Fruit fly (Drosophila melanogaster) whole organism, embryonic: ENCODE measurements around the gene Nepl13.

Experiments used
- Awh ChIP-seq: fragments of 200-800 bp; sonication (Bioruptor generic); IDR thresholded peaks from 2 replicates; pipeline ENCODE4, ENCODE4 v1.3.6; 2022; ENCODE audit warnings: missing biosample characterization, missing genetic modification characterization
- CG10274 ChIP-seq: fragments of 200-800 bp; sonication (Bioruptor generic); optimal IDR thresholded peaks from 3 replicates; lab custom pipeline; 2017; ENCODE audit warnings: missing biosample characterization, mild to moderate bottlenecking, missing genetic modification characterization
- CG10543 ChIP-seq: fragments of 200-800 bp; sonication (Bioruptor generic); optimal IDR thresholded peaks from 3 replicates; lab custom pipeline; 2017; ENCODE audit warnings: missing biosample characterization, mild to moderate bottlenecking, missing genetic modification characterization, moderate library complexity
- CG10654 ChIP-seq: fragments of 200-800 bp; sonication (Bioruptor generic); optimal IDR thresholded peaks from 2 replicates; lab custom pipeline; 2016; ENCODE audit warnings: missing biosample characterization, missing genetic modification characterization
- CG10979 ChIP-seq: fragments of 200-800 bp; sonication (Bioruptor generic); optimal IDR thresholded peaks from 2 replicates; lab custom pipeline; 2018; ENCODE audit warnings: missing biosample characterization, mild to moderate bottlenecking, missing genetic modification characterization, moderate library complexity
- CG11504 ChIP-seq: fragments of 200-800 bp; sonication (Bioruptor generic); optimal IDR thresholded peaks from 3 replicates; lab custom pipeline; 2019; ENCODE audit warnings: missing biosample characterization, mild to moderate bottlenecking, missing genetic modification characterization, moderate library complexity
- CG17385 ChIP-seq: fragments of 200-800 bp; sonication (Bioruptor generic); optimal IDR thresholded peaks from 3 replicates; lab custom pipeline; 2018; ENCODE audit warnings: missing biosample characterization, mild to moderate bottlenecking, missing genetic modification characterization
- CG17802 ChIP-seq: fragments of 200-800 bp; sonication (Bioruptor generic); optimal IDR thresholded peaks from 2 replicates; lab custom pipeline; 2018; ENCODE audit warnings: missing biosample characterization, mild to moderate bottlenecking, missing genetic modification characterization, moderate library complexity
- CG18262 ChIP-seq: fragments of 200-800 bp; optimal IDR thresholded peaks from 3 replicates; lab custom pipeline; 2019; ENCODE audit warnings: missing biosample characterization, mild to moderate bottlenecking, missing genetic modification characterization, moderate library complexity
- CG18476 ChIP-seq: fragments of 200-800 bp; sonication (Bioruptor generic); optimal IDR thresholded peaks from 2 replicates; lab custom pipeline; 2016; ENCODE audit warnings: missing biosample characterization, mild to moderate bottlenecking, missing genetic modification characterization
- CG2202 ChIP-seq: fragments of 200-800 bp; sonication (Bioruptor generic); optimal IDR thresholded peaks from 2 replicates; lab custom pipeline; 2018; ENCODE audit warnings: missing biosample characterization, mild to moderate bottlenecking, missing genetic modification characterization
- CG30403 ChIP-seq: fragments of 200-800 bp; sonication (Bioruptor generic); optimal IDR thresholded peaks from 3 replicates; lab custom pipeline; 2016; ENCODE audit warnings: missing biosample characterization, missing genetic modification characterization
- CG30431 ChIP-seq: fragments of 200-800 bp; sonication (Bioruptor generic); optimal IDR thresholded peaks from 2 replicates; lab custom pipeline; 2017; ENCODE audit warnings: missing biosample characterization, missing genetic modification characterization
- CG42726 ChIP-seq: fragments of 200-800 bp; sonication (Bioruptor generic); IDR thresholded peaks from 2 replicates; pipeline ENCODE4 v1.3.6; 2022; ENCODE audit warnings: missing biosample characterization, missing genetic modification characterization; ENCODE audit not compliant: partially characterized antibody
- CG4617 ChIP-seq: fragments of 200-800 bp; sonication (Bioruptor generic); optimal IDR thresholded peaks from 3 replicates; lab custom pipeline; 2016; ENCODE audit warnings: missing biosample characterization, missing genetic modification characterization, borderline replicate concordance
- CG6765 ChIP-seq: fragments of 200-800 bp; sonication (Bioruptor generic); optimal IDR thresholded peaks from 3 replicates; lab custom pipeline; 2017; ENCODE audit warnings: missing biosample characterization, mild to moderate bottlenecking, missing genetic modification characterization
- CG7372 ChIP-seq: fragments of 200-800 bp; sonication (Bioruptor generic); IDR thresholded peaks from 2 replicates; pipeline ENCODE4 v1.3.6; 2022; ENCODE audit warnings: missing biosample characterization, missing genetic modification characterization
- CG7556 ChIP-seq: fragments of 200-800 bp; sonication (Bioruptor generic); optimal IDR thresholded peaks from 2 replicates; lab custom pipeline; 2017; ENCODE audit warnings: missing biosample characterization, mild to moderate bottlenecking, missing genetic modification characterization
- CG7963 ChIP-seq: fragments of 200-800 bp; sonication (Bioruptor generic); IDR thresholded peaks from 3 replicates; pipeline ENCODE4 v1.3.6; 2022; ENCODE audit warnings: missing biosample characterization, missing genetic modification characterization; ENCODE audit not compliant: partially characterized antibody
- CG8290 ChIP-seq, 3 experiments: fragments of 200-800 bp; sonication (Bioruptor generic); optimal IDR thresholded peaks; 2 replicates each; lab custom pipeline; 2016 to 2019; ENCODE audit warnings: missing biosample characterization in 3 of 3, missing genetic modification characterization in 3 of 3, mild to moderate bottlenecking in 2 of 3, moderate library complexity in 1 of 3
- CG8388 ChIP-seq: fragments of 200-800 bp; sonication (Bioruptor generic); optimal IDR thresholded peaks from 2 replicates; lab custom pipeline; 2019; ENCODE audit warnings: missing biosample characterization, mild to moderate bottlenecking, missing genetic modification characterization, moderate library complexity
- CG9932 ChIP-seq: fragments of 200-800 bp; sonication (Bioruptor generic); IDR thresholded peaks from 2 replicates; pipeline ENCODE4 v1.3.6; 2022; ENCODE audit warnings: missing biosample characterization, missing genetic modification characterization
- Chrac-16 ChIP-seq: fragments of 200-800 bp; sonication (Bioruptor generic); optimal IDR thresholded peaks from 3 replicates; lab custom pipeline; 2016; ENCODE audit warnings: missing biosample characterization, missing genetic modification characterization
- CoRest ChIP-seq: fragments of 200-800 bp; sonication (Bioruptor generic); optimal IDR thresholded peaks from 3 replicates; lab custom pipeline; 2018; ENCODE audit warnings: missing biosample characterization, mild to moderate bottlenecking, missing genetic modification characterization, moderate library complexity
- H2.0 ChIP-seq: fragments of 200-800 bp; sonication (Bioruptor generic); IDR thresholded peaks from 2 replicates; pipeline ENCODE4 v1.3.6; 2022; ENCODE audit warnings: missing biosample characterization, missing genetic modification characterization
- HHEX ChIP-seq: fragments of 200-800 bp; sonication (Bioruptor generic); optimal IDR thresholded peaks from 3 replicates; lab custom pipeline; 2017; ENCODE audit warnings: missing biosample characterization, mild to moderate bottlenecking, missing genetic modification characterization, missing genetic modification reagents
- HLH54F ChIP-seq: fragments of 200-800 bp; sonication (Bioruptor generic); optimal IDR thresholded peaks from 3 replicates; lab custom pipeline; 2016; ENCODE audit warnings: missing biosample characterization, missing genetic modification characterization
- Oaz ChIP-seq: fragments of 200-800 bp; sonication (Bioruptor generic); IDR thresholded peaks from 2 replicates; pipeline ENCODE4 v1.3.6; 2022; ENCODE audit warnings: missing biosample characterization, missing genetic modification characterization
- Rx ChIP-seq: fragments of 200-800 bp; sonication (Bioruptor generic); IDR thresholded peaks from 2 replicates; pipeline ENCODE4 v1.3.6; 2022; ENCODE audit warnings: missing biosample characterization, missing genetic modification characterization
- Sox102F ChIP-seq: fragments of 200-800 bp; sonication (Bioruptor generic); optimal IDR thresholded peaks from 2 replicates; lab custom pipeline; 2018; ENCODE audit warnings: missing biosample characterization, mild to moderate bottlenecking, missing genetic modification characterization, moderate library complexity
- Stat92E ChIP-seq, 3 experiments: fragments of >200 bp in 2 of 3; fragments of 200-800 bp in 1 of 3; sonication (Bioruptor generic) in 1 of 3; optimal IDR thresholded peaks; 2 replicates each; lab custom pipeline; 2017 to 2019; ENCODE audit warnings: missing biosample characterization in 3 of 3, missing genetic modification characterization in 3 of 3, mild to moderate bottlenecking in 1 of 3, moderate library complexity in 1 of 3
- TFAM ChIP-seq: fragments of 200-800 bp; sonication (Bioruptor generic); optimal IDR thresholded peaks from 2 replicates; lab custom pipeline; 2017; ENCODE audit warnings: missing biosample characterization, missing genetic modification characterization, inconsistent platforms
- ci ChIP-seq: fragments of 200-800 bp; sonication (Bioruptor generic); IDR thresholded peaks from 3 replicates; pipeline ENCODE4 v1.3.6; 2022; ENCODE audit warnings: missing biosample characterization, missing genetic modification characterization
- dm ChIP-seq: fragments of 200-800 bp; sonication (Bioruptor generic); optimal IDR thresholded peaks from 3 replicates; lab custom pipeline; 2016; ENCODE audit warnings: missing biosample characterization, missing genetic modification characterization
- dmrt11E ChIP-seq: fragments of 200-800 bp; sonication (Bioruptor generic); optimal IDR thresholded peaks from 3 replicates; lab custom pipeline; 2018; ENCODE audit warnings: missing biosample characterization, mild to moderate bottlenecking, missing genetic modification characterization, moderate library complexity
- fd102C ChIP-seq: fragments of 200-800 bp; sonication (Bioruptor generic); optimal IDR thresholded peaks from 2 replicates; lab custom pipeline; 2018; ENCODE audit warnings: missing biosample characterization, mild to moderate bottlenecking, missing genetic modification characterization, moderate library complexity
- gsb ChIP-seq: fragments of 200-800 bp; sonication (Bioruptor generic); IDR thresholded peaks from 2 replicates; pipeline ENCODE4 v1.3.6; 2022; ENCODE audit warnings: missing biosample characterization, missing genetic modification characterization
- h ChIP-seq: fragments of >200 bp; optimal IDR thresholded peaks from 2 replicates; lab custom pipeline; 2017
- her ChIP-seq: fragments of 200-800 bp; sonication (Bioruptor generic); optimal IDR thresholded peaks from 2 replicates; lab custom pipeline; 2016; ENCODE audit warnings: missing biosample characterization, missing genetic modification characterization
- lmd ChIP-seq: fragments of 200-800 bp; sonication (Bioruptor generic); IDR thresholded peaks from 2 replicates; pipeline ENCODE4 v1.3.6; 2022; ENCODE audit warnings: missing biosample characterization, missing genetic modification characterization
- nom ChIP-seq: fragments of 200-800 bp; sonication (Bioruptor generic); optimal IDR thresholded peaks from 2 replicates; lab custom pipeline; 2017; ENCODE audit warnings: missing biosample characterization, missing genetic modification characterization, mild to moderate bottlenecking, moderate library complexity, missing genetic modification reagents
- pnt ChIP-seq: fragments of 200-800 bp; sonication (Bioruptor generic); optimal IDR thresholded peaks from 3 replicates; lab custom pipeline; 2016; ENCODE audit warnings: missing biosample characterization, missing genetic modification characterization
- prd ChIP-seq, 3 experiments: fragments of >200 bp in 2 of 3; fragments of 200-800 bp in 1 of 3; sonication (Bioruptor generic) in 1 of 3; optimal IDR thresholded peaks in 2 of 3; IDR thresholded peaks in 1 of 3; 2 replicates in 2 of 3; 3 replicates in 1 of 3; pipeline versions ENCODE4 v1.3.6 to Lab custom; 2017 to 2022; ENCODE audit warnings: missing biosample characterization in 1 of 3, missing genetic modification characterization in 1 of 3
- pum ChIP-seq: fragments of 200-800 bp; sonication (Bioruptor generic); optimal IDR thresholded peaks from 2 replicates; lab custom pipeline; 2016; ENCODE audit warnings: missing biosample characterization, missing genetic modification characterization
- sens-2 ChIP-seq: fragments of 200-800 bp; sonication (Bioruptor generic); IDR thresholded peaks from 2 replicates; pipeline ENCODE4 v1.3.6; 2022; ENCODE audit warnings: missing biosample characterization, missing genetic modification characterization
- shn ChIP-seq: fragments of 200-800 bp; sonication (Bioruptor generic); optimal IDR thresholded peaks from 3 replicates; lab custom pipeline; 2016; ENCODE audit warnings: missing biosample characterization, missing genetic modification characterization
- sisA ChIP-seq: fragments of 200-800 bp; sonication (Bioruptor generic); IDR thresholded peaks from 2 replicates; pipeline ENCODE4 v1.3.6; 2022; ENCODE audit warnings: missing biosample characterization, missing genetic modification characterization
- tio ChIP-seq: fragments of 200-800 bp; sonication (Bioruptor generic); optimal IDR thresholded peaks from 2 replicates; lab custom pipeline; 2017; ENCODE audit warnings: missing biosample characterization, missing genetic modification characterization, inconsistent platforms
- trem ChIP-seq: fragments of 200-800 bp; optimal IDR thresholded peaks from 3 replicates; lab custom pipeline; 2019; ENCODE audit warnings: missing biosample characterization, mild to moderate bottlenecking, missing genetic modification characterization, moderate library complexity
- wek ChIP-seq: fragments of 200-800 bp; sonication (Bioruptor generic); optimal IDR thresholded peaks from 3 replicates; lab custom pipeline; 2018; ENCODE audit warnings: missing biosample characterization, mild to moderate bottlenecking, missing genetic modification characterization, moderate library complexity

The Nepl13 gene

dm6 chr3R:22719607-22719949 lies 41.3 kb downstream of the Nepl13 start (continued):
- TF ChIP-seq CG17385 (GFP tag; lab: Kevin White, UChicago) (no peak), CG10543 (peak; percentile 35), Sox102F (peak; percentile 33), CG4617 (GFP tag; lab: Kevin White, UChicago) (no peak), dm (GFP tag; lab: Kevin White, UChicago) (no peak), pum (GFP tag; lab: Kevin White, UChicago) (peak; percentile 21), HLH54F (GFP tag; lab: Kevin White, UChicago) (no peak), CG8290 (GFP tag; optimal IDR thresholded peaks at IDR 0.05; lab: Kevin White, UChicago) (no peak), CG8290 (tag; optimal IDR thresholded peaks at IDR 0.05; lab: Kevin White, UChicago) (no peak), wek (GFP tag; lab: Kevin White, UChicago) (no peak), CG8388 (GFP tag; lab: Kevin White, UChicago) (peak; percentile 26), prd (optimal IDR thresholded peaks at IDR 0.05; lab: Kevin White, UChicago) (no peak), prd (GFP tag; IDR thresholded peaks at IDR 0.05; lab: Robert Waterston, UW) (0 out of 3 replicates have a peak, but pooled peaks have one; percentile 23), tio (GFP tag; lab: Kevin White, UChicago) (no peak), CG10654 (GFP tag; lab: Kevin White, UChicago) (no peak), CG9932 (GFP tag; lab: Robert Waterston, UW) (no peak), pnt (GFP tag; lab: Kevin White, UChicago) (peak; percentile 27), h (lab: Kevin White, UChicago) (no peak), H2.0 (peak; percentile 34), Stat92E (GFP tag; optimal IDR thresholded peaks at IDR 0.05; lab: Kevin White, UChicago) (no peak), fd102C (GFP tag; lab: Kevin White, UChicago) (no peak), sisA (GFP tag; lab: Robert Waterston, UW) (peak; percentile 44; the same call in 1 of the 2 replicates), lmd (peak; percentile 21; the same call in 1 of the 2 replicates), CG2202 (tag; lab: Kevin White, UChicago) (no peak), dmrt11E (peak; percentile 32), CG10274 (no peak), Oaz (no peak), Rx (GFP tag; lab: Robert Waterston, UW) (no peak), shn (GFP tag; lab: Kevin White, UChicago) (no peak), TFAM (GFP tag; lab: Kevin White, UChicago) (no peak), CG18262 (peak; percentile 59), CG42726 (GFP tag; lab: Robert Waterston, UW) (no peak), CG17802 (tag; lab: Kevin White, UChicago) (no peak), sens-2 (GFP tag; lab: Robert Waterston, UW) (no peak), CG30403 (GFP tag; lab: Kevin White, UChicago) (peak; percentile 1), gsb (GFP tag; lab: Robert Waterston, UW) (no peak), her (no peak), trem (tag; lab: Kevin White, UChicago) (peak; percentile 37), CG11504 (peak; percentile 64), HHEX (GFP tag; lab: Kevin White, UChicago) (no peak), CG7963 (GFP tag; lab: Robert Waterston, UW) (no peak), CG7556 (GFP tag; lab: Kevin White, UChicago) (peak; percentile 46), Awh (no peak), CoRest (tag; lab: Kevin White, UChicago) (peak; percentile 40), Chrac-16 (GFP tag; lab: Kevin White, UChicago) (no peak), CG10979 (tag; lab: Kevin White, UChicago) (peak; percentile 64), CG6765 (GFP tag; lab: Kevin White, UChicago) (no peak), CG30431 (no peak), CG18476 (GFP tag; lab: Kevin White, UChicago) (no peak), nom (GFP tag; lab: Kevin White, UChicago) (no peak), ci (GFP tag; lab: Robert Waterston, UW) (peak; percentile 40; the same call in 1 of the 3 replicates), CG7372 (GFP tag; lab: Robert Waterston, UW) (no peak)
